Worm (Caenorhabditis elegans): ENCODE data around the gene pals-18.

pals-18 gene

DNA sequence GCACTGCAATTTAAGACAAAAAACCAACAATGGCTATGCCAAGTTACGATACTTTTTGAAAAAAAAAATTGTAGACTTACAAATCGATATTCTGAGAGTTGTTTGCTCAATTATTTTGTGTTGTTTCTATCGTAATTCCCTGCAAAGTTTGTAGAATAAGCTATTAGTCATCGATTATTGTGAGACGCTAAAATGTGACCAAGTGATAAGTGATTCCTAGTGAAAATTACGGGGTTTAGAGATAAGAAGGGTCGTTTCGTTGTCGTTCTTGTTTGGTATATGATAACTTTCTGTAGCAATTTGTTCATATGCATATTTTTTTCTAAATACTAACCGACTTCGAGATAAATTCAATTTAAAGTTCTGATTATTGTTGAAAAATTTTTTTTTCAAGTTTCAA is 5.0 kb upstream of the pals-18 start:
- TF ChIP-seq ama-1 (optimal IDR thresholded peaks at IDR 0.05) (no peak), tbx-37 (GFP tag; conservative IDR thresholded peaks at IDR 0.05) (no peak), F13C5.2 (tag; optimal IDR thresholded peaks at IDR 0.05) (no peak), tra-4 (tag; optimal IDR thresholded peaks at IDR 0.05) (no peak), hmbx-1 (tag; optimal IDR thresholded peaks at IDR 0.05) (no peak), flt-1 (GFP tag; IDR thresholded peaks at IDR 0.05) (no peak), hnd-1 (tag; optimal IDR thresholded peaks at IDR 0.05) (no peak)

DNA sequence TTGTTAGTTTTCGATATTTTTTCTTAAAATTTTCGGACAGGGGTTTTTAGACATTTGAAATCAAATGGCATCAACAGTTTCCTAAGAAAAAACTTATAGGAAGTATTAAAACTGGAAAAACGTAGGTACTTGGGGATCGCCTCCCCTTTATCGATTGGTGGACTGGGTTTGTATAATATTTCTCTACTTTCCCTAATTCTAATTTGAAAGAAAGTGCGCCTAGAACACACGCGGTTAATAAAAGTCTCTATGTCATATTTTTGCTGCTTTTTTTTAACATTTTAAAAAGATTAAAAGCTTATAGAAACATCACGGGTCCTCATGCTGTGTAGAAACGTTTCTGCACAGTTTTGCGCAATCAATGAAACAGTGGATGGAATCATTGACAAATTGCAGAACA is 3.5 kb upstream of the pals-18 start, which contains the start of gene pals-16:
Gene pals-16, plus strand, starts transcription at position 301 of the 400 bp plus-strand sequence.
- TF ChIP-seq ets-7 (tag; optimal IDR thresholded peaks at IDR 0.05) (no peak), ceh-36 (tag; optimal IDR thresholded peaks at IDR 0.05) (no peak), ama-1 (optimal IDR thresholded peaks at IDR 0.05) (no peak), tbx-37 (GFP tag; conservative IDR thresholded peaks at IDR 0.05) (no peak), hmg-4 (GFP tag; optimal IDR thresholded peaks at IDR 0.05) (no peak), flt-1 (GFP tag; IDR thresholded peaks at IDR 0.05) (no peak), sea-1 (GFP tag; conservative IDR thresholded peaks at IDR 0.05) (no peak), hmbx-1 (tag; optimal IDR thresholded peaks at IDR 0.05) (no peak), tra-4 (tag; optimal IDR thresholded peaks at IDR 0.05) (no peak), aly-1 (tag; optimal IDR thresholded peaks at IDR 0.05) (no peak), scrt-1 (GFP tag; IDR thresholded peaks at IDR 0.05) (no peak), pes-1 (GFP tag; IDR thresholded peaks at IDR 0.05) (no peak), F13C5.2 (tag; optimal IDR thresholded peaks at IDR 0.05) (no peak)

ce11 chrIII:1401497-1401990 is 1.7 kb upstream of the pals-18 start, which contains the start of gene pals-19:
Gene pals-19, plus strand, starts transcription at chrIII:1401940.
- TF ChIP-seq tbx-11 (GFP tag; IDR thresholded peaks at IDR 0.05) (no peak), hmg-4 (GFP tag; optimal IDR thresholded peaks at IDR 0.05) (no peak), tra-4 (tag; optimal IDR thresholded peaks at IDR 0.05) (no peak), ama-1 (optimal IDR thresholded peaks at IDR 0.05) (no peak), hmbx-1 (tag; optimal IDR thresholded peaks at IDR 0.05) (no peak), pes-1 (GFP tag; IDR thresholded peaks at IDR 0.05) (no peak), flt-1 (GFP tag; IDR thresholded peaks at IDR 0.05) (no peak), sea-1 (GFP tag; conservative IDR thresholded peaks at IDR 0.05) (no peak), ceh-36 (tag; optimal IDR thresholded peaks at IDR 0.05) (no peak)

DNA sequence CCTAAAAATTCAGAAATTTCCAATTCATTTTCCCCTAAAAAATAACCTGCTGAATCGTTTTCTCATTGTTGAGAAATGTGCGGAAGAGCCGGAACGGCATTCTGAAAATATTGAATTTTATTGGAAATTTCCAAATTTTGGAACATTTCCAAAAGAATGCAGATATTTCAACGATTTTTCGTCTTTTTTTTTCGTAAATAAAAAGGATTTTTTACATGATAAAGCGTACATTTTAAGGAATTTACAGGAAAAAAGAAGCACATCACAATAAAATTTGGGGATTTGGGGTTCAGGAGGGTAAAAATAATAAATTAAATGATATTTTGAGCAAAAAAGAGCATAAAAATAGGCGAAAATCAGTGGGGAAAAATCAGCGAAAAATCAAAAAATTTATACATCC is 5.9 kb downstream of the pals-18 start, which contains the start of gene Y82E9BR.22:
Gene Y82E9BR.22, minus strand, starts transcription at position 101 of the 400 bp plus-strand sequence.
- TF ChIP-seq hnd-1 (tag; optimal IDR thresholded peaks at IDR 0.05) (no peak), tbx-37 (GFP tag; conservative IDR thresholded peaks at IDR 0.05) (no peak), hmbx-1 (tag; optimal IDR thresholded peaks at IDR 0.05) (no peak), ets-7 (tag; optimal IDR thresholded peaks at IDR 0.05) (no peak), flt-1 (GFP tag; IDR thresholded peaks at IDR 0.05) (no peak), aly-1 (tag; optimal IDR thresholded peaks at IDR 0.05) (no peak), F13C5.2 (tag; optimal IDR thresholded peaks at IDR 0.05) (no peak), ceh-36 (tag; optimal IDR thresholded peaks at IDR 0.05) (no peak), tra-4 (tag; optimal IDR thresholded peaks at IDR 0.05) (no peak), pes-1 (GFP tag; IDR thresholded peaks at IDR 0.05) (no peak), B0310.2 (tag; optimal IDR thresholded peaks at IDR 0.05) (no peak)

- TF ChIP-seq ets-7 (tag; optimal IDR thresholded peaks at IDR 0.05) (no peak), sea-1 (GFP tag; conservative IDR thresholded peaks at IDR 0.05) (no peak), hmg-4 (GFP tag; optimal IDR thresholded peaks at IDR 0.05) (no peak), aly-1 (tag; optimal IDR thresholded peaks at IDR 0.05) (no peak), ceh-36 (tag; optimal IDR thresholded peaks at IDR 0.05) (no peak), tbx-11 (GFP tag; IDR thresholded peaks at IDR 0.05) (no peak), tra-4 (tag; optimal IDR thresholded peaks at IDR 0.05) (no peak), flt-1 (GFP tag; IDR thresholded peaks at IDR 0.05) (no peak), tbx-37 (GFP tag; conservative IDR thresholded peaks at IDR 0.05) (no peak), F13C5.2 (tag; optimal IDR thresholded peaks at IDR 0.05) (no peak), pes-1 (GFP tag; IDR thresholded peaks at IDR 0.05) (no peak), scrt-1 (GFP tag; IDR thresholded peaks at IDR 0.05) (no peak), ama-1 (optimal IDR thresholded peaks at IDR 0.05) (no peak), B0310.2 (tag; optimal IDR thresholded peaks at IDR 0.05) (no peak), hmbx-1 (tag; optimal IDR thresholded peaks at IDR 0.05) (no peak)
Measured at ce11 chrIII:1413125-1413837, 10.1 kb downstream of the pals-18 start.

ce11 chrIII:1413890-1414613 is 10.8 kb downstream of the pals-18 start, which contains the start of gene Y82E9BR.14:
Gene Y82E9BR.14, minus strand, starts transcription at chrIII:1414116.
- TF ChIP-seq hmg-4 (GFP tag; optimal IDR thresholded peaks at IDR 0.05) (no peak), tra-4 (tag; optimal IDR thresholded peaks at IDR 0.05) (no peak), B0310.2 (tag; optimal IDR thresholded peaks at IDR 0.05) (no peak), hmbx-1 (tag; optimal IDR thresholded peaks at IDR 0.05) (no peak), ceh-36 (tag; optimal IDR thresholded peaks at IDR 0.05) (no peak), ceh-13 (GFP tag; optimal IDR thresholded peaks at IDR 0.05) (no peak), flt-1 (GFP tag; IDR thresholded peaks at IDR 0.05) (no peak), ama-1 (optimal IDR thresholded peaks at IDR 0.05) (no peak), sea-1 (GFP tag; conservative IDR thresholded peaks at IDR 0.05) (no peak), F13C5.2 (tag; optimal IDR thresholded peaks at IDR 0.05) (no peak), pes-1 (GFP tag; IDR thresholded peaks at IDR 0.05) (no peak), ets-7 (tag; optimal IDR thresholded peaks at IDR 0.05) (no peak), tbx-37 (GFP tag; conservative IDR thresholded peaks at IDR 0.05) (no peak), scrt-1 (GFP tag; IDR thresholded peaks at IDR 0.05) (no peak), aly-1 (tag; optimal IDR thresholded peaks at IDR 0.05) (no peak), tbx-11 (GFP tag; IDR thresholded peaks at IDR 0.05) (no peak), hnd-1 (tag; optimal IDR thresholded peaks at IDR 0.05) (no peak)

DNA sequence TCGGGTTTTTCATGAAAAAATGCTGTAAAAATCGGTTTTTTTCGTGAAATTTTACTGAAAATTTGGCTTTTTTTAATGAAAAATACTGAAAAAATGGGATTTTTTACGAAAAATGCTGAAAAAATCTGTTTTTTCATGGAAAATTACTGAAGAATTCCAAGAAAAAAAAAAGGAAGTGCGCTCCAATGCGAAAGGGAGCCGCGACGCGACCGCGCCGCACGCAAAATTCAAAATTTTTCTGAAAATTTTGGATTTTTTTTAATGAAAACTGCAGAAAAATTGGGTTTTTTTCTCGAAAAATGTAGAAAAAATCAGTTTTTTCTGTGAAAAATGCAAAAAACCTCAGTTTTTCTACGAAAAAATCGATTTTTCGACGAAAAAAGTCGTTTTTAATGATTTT is 13.4 kb downstream of the pals-18 start:
- TF ChIP-seq scrt-1 (GFP tag; IDR thresholded peaks at IDR 0.05) (no peak), ets-7 (tag; optimal IDR thresholded peaks at IDR 0.05) (no peak), tbx-11 (GFP tag; IDR thresholded peaks at IDR 0.05) (no peak), hmbx-1 (tag; optimal IDR thresholded peaks at IDR 0.05) (no peak), tra-4 (tag; optimal IDR thresholded peaks at IDR 0.05) (no peak), ama-1 (optimal IDR thresholded peaks at IDR 0.05) (no peak), ceh-36 (tag; optimal IDR thresholded peaks at IDR 0.05) (no peak), hnd-1 (tag; optimal IDR thresholded peaks at IDR 0.05) (no peak), tbx-37 (GFP tag; conservative IDR thresholded peaks at IDR 0.05) (no peak), aly-1 (tag; optimal IDR thresholded peaks at IDR 0.05) (no peak), hmg-4 (GFP tag; optimal IDR thresholded peaks at IDR 0.05) (no peak), ceh-13 (GFP tag; optimal IDR thresholded peaks at IDR 0.05) (no peak), B0310.2 (tag; optimal IDR thresholded peaks at IDR 0.05) (no peak)
